Worm (Caenorhabditis elegans) whole organism, mixed stage, embryonic: ENCODE results near the gene M28.10.

Experiments
- blmp-1 ChIP-seq: fragments of 150-350 bp; optimal IDR thresholded peaks from 2 replicates; lab custom pipeline; 2014; ENCODE audit warnings: missing biosample characterization, missing genetic modification characterization
- elt-1 ChIP-seq: sonication (generic microtip); optimal IDR thresholded peaks from 2 replicates; lab custom pipeline; 2017; ENCODE audit warnings: missing genetic modification characterization, mild to moderate bottlenecking, missing compliant biosample characterization, antibody characterized with exemption, moderate library complexity, borderline replicate concordance; ENCODE audit not compliant: insufficient read depth
- lin-13 ChIP-seq: fragments of 150-350 bp; optimal IDR thresholded peaks from 2 replicates; lab custom pipeline; 2014; ENCODE audit warnings: missing biosample characterization, missing genetic modification characterization
- nhr-28 ChIP-seq: fragments of 150-350 bp; optimal IDR thresholded peaks from 2 replicates; lab custom pipeline; 2014; ENCODE audit warnings: missing biosample characterization, missing genetic modification characterization
- pha-4 ChIP-seq: fragments of 150-350 bp; optimal IDR thresholded peaks from 2 replicates; lab custom pipeline; 2018; ENCODE audit warnings: missing biosample characterization, missing genetic modification reagents, missing genetic modification characterization
- snpc-4 ChIP-seq: fragments of 150-350 bp; optimal IDR thresholded peaks from 2 replicates; lab custom pipeline; 2014; ENCODE audit warnings: missing biosample characterization, missing genetic modification characterization
- unc-120 ChIP-seq: sonication (generic microtip); optimal IDR thresholded peaks from 2 replicates; lab custom pipeline; 2017; ENCODE audit warnings: missing genetic modification characterization, missing compliant biosample characterization; ENCODE audit not compliant: poor library complexity, severe bottlenecking
- ztf-11 ChIP-seq: fragments of 150-350 bp; optimal IDR thresholded peaks from 2 replicates; lab custom pipeline; 2014; ENCODE audit warnings: missing biosample characterization, missing genetic modification characterization

- TF ChIP-seq nhr-28 (tag; lab: Kevin White, UChicago) (no peak), elt-1 (tag; lab: Kevin White, UChicago) (no peak), lin-13 (no peak), unc-120 (tag; lab: Kevin White, UChicago) (no peak), ztf-11 (tag; lab: Kevin White, UChicago) (no peak), pha-4 (tag; lab: Kevin White, UChicago) (no peak), blmp-1 (tag; lab: Kevin White, UChicago) (no peak), snpc-4 (no peak)
Measured at ce11 chrII:10660892-10661291, 13.6 kb downstream of the M28.10 start, which contains the start of gene marc-2.
